Fruit fly (Drosophila melanogaster) whole organism, embryonic: ENCODE measurements around the gene CG8292.
A peak's percentile ranks its signal among the peaks of the same experiment; 100 is the strongest.

Source experiments
- C15 ChIP-seq: fragments of 200-800 bp; sonication (Bioruptor generic); IDR thresholded peaks from 3 replicates; pipeline ENCODE4 v1.3.6; 2022; ENCODE audit warnings: missing biosample characterization, missing genetic modification characterization
- CG10267 ChIP-seq: fragments of 200-800 bp; sonication (Bioruptor generic); optimal IDR thresholded peaks from 2 replicates; lab custom pipeline; 2018; ENCODE audit warnings: missing biosample characterization, mild to moderate bottlenecking, missing genetic modification characterization, moderate library complexity
- CG10959 ChIP-seq: fragments of 200-800 bp; sonication (Bioruptor generic); IDR thresholded peaks from 2 replicates; pipeline ENCODE4 v1.3.6; 2022; ENCODE audit warnings: missing biosample characterization, missing genetic modification characterization
- CG11247 ChIP-seq: fragments of 200-800 bp; sonication (Bioruptor generic); IDR thresholded peaks from 2 replicates; pipeline ENCODE4 v1.3.6; 2022; ENCODE audit warnings: missing biosample characterization, missing genetic modification characterization
- CG13424 ChIP-seq: fragments of 200-800 bp; sonication (Bioruptor generic); optimal IDR thresholded peaks from 2 replicates; lab custom pipeline; 2019; ENCODE audit warnings: missing biosample characterization, mild to moderate bottlenecking, missing genetic modification characterization, moderate library complexity
- CG14860 ChIP-seq: fragments of 200-800 bp; sonication (Bioruptor generic); IDR thresholded peaks from 3 replicates; pipeline ENCODE4 v1.3.6; 2022; ENCODE audit warnings: missing biosample characterization, missing genetic modification characterization; ENCODE audit not compliant: partially characterized antibody
- CG17186 ChIP-seq: fragments of 200-800 bp; sonication (Bioruptor generic); optimal IDR thresholded peaks from 3 replicates; lab custom pipeline; 2017; ENCODE audit warnings: missing biosample characterization, missing genetic modification reagents, missing genetic modification characterization
- CG17359 ChIP-seq: fragments of 200-800 bp; sonication (Bioruptor generic); optimal IDR thresholded peaks from 3 replicates; lab custom pipeline; 2018; ENCODE audit warnings: missing biosample characterization, mild to moderate bottlenecking, missing genetic modification characterization, moderate library complexity
- CG17802 ChIP-seq: fragments of 200-800 bp; sonication (Bioruptor generic); optimal IDR thresholded peaks from 2 replicates; lab custom pipeline; 2018; ENCODE audit warnings: missing biosample characterization, mild to moderate bottlenecking, missing genetic modification characterization, moderate library complexity
- CG1792 ChIP-seq: fragments of 200-800 bp; sonication (Bioruptor generic); optimal IDR thresholded peaks from 2 replicates; lab custom pipeline; 2016; ENCODE audit warnings: missing biosample characterization, missing genetic modification characterization
- CG2199 ChIP-seq: fragments of 200-800 bp; sonication (Bioruptor generic); IDR thresholded peaks from 3 replicates; pipeline ENCODE4 v1.3.6; 2022; ENCODE audit warnings: missing biosample characterization, missing genetic modification characterization
- CG2678 ChIP-seq: fragments of 200-800 bp; sonication (Bioruptor generic); optimal IDR thresholded peaks from 3 replicates; lab custom pipeline; 2019; ENCODE audit warnings: missing biosample characterization, mild to moderate bottlenecking, missing genetic modification characterization, moderate library complexity
- CG2889 ChIP-seq: fragments of 200-800 bp; sonication (Bioruptor generic); IDR thresholded peaks from 3 replicates; pipeline ENCODE4 v1.3.6; 2022; ENCODE audit warnings: missing biosample characterization, missing genetic modification characterization
- CG30020 ChIP-seq: fragments of 200-800 bp; optimal IDR thresholded peaks from 2 replicates; lab custom pipeline; 2019; ENCODE audit warnings: missing biosample characterization, mild to moderate bottlenecking, missing genetic modification characterization, moderate library complexity
- CG3163 ChIP-seq: fragments of 200-800 bp; sonication (Bioruptor generic); optimal IDR thresholded peaks from 3 replicates; lab custom pipeline; 2016; ENCODE audit warnings: missing biosample characterization, missing genetic modification characterization
- CG33557 ChIP-seq: fragments of 200-800 bp; sonication (Bioruptor generic); optimal IDR thresholded peaks from 2 replicates; lab custom pipeline; 2019; ENCODE audit warnings: missing biosample characterization, mild to moderate bottlenecking, missing genetic modification characterization, moderate library complexity
- CG3726 ChIP-seq: fragments of 200-800 bp; sonication (Bioruptor generic); IDR thresholded peaks from 3 replicates; pipeline ENCODE4, ENCODE4 v1.3.6; 2022; ENCODE audit warnings: missing biosample characterization, missing genetic modification characterization
- CG3838 ChIP-seq: fragments of 200-800 bp; sonication (Bioruptor generic); optimal IDR thresholded peaks from 3 replicates; lab custom pipeline; 2016; ENCODE audit warnings: missing biosample characterization, missing genetic modification characterization
- CG4707 ChIP-seq: fragments of 200-800 bp; sonication (Bioruptor generic); optimal IDR thresholded peaks from 2 replicates; lab custom pipeline; 2018; ENCODE audit warnings: missing biosample characterization, mild to moderate bottlenecking, missing genetic modification characterization, moderate library complexity
- CG4820 ChIP-seq: fragments of 200-800 bp; sonication (Bioruptor generic); optimal IDR thresholded peaks from 3 replicates; lab custom pipeline; 2016; ENCODE audit warnings: missing biosample characterization, missing genetic modification characterization
- CG7745 ChIP-seq: fragments of 200-800 bp; sonication (Bioruptor generic); optimal IDR thresholded peaks from 2 replicates; lab custom pipeline; 2018; ENCODE audit warnings: missing biosample characterization, mild to moderate bottlenecking, missing genetic modification characterization, moderate library complexity
- CG7839 ChIP-seq: fragments of 200-800 bp; sonication (Bioruptor generic); optimal IDR thresholded peaks from 3 replicates; lab custom pipeline; 2018; ENCODE audit warnings: missing biosample characterization, mild to moderate bottlenecking, missing genetic modification characterization, moderate library complexity
- CG7928 ChIP-seq: fragments of 200-800 bp; sonication (Bioruptor generic); optimal IDR thresholded peaks from 2 replicates; lab custom pipeline; 2017; ENCODE audit warnings: missing biosample characterization, mild to moderate bottlenecking, missing genetic modification characterization
- CG9215 ChIP-seq: fragments of 200-800 bp; sonication (Bioruptor generic); IDR thresholded peaks from 2 replicates; pipeline ENCODE4 v1.3.6; 2022; ENCODE audit warnings: missing biosample characterization, missing genetic modification characterization
- Gsc ChIP-seq: fragments of 200-800 bp; sonication (Bioruptor generic); IDR thresholded peaks from 2 replicates; pipeline ENCODE4 v1.3.6; 2022; ENCODE audit warnings: missing biosample characterization, missing genetic modification characterization
- HLHmδ ChIP-seq: fragments of 200-800 bp; sonication (Bioruptor generic); optimal IDR thresholded peaks from 2 replicates; lab custom pipeline; 2018; ENCODE audit warnings: missing biosample characterization, mild to moderate bottlenecking, missing genetic modification characterization, moderate library complexity
- Hand ChIP-seq: fragments of 200-800 bp; sonication (Bioruptor generic); optimal IDR thresholded peaks from 2 replicates; lab custom pipeline; 2017; ENCODE audit warnings: mild to moderate bottlenecking, missing biosample characterization, missing genetic modification reagents, missing genetic modification characterization
- Hr51 ChIP-seq, 2 experiments: fragments of 200-800 bp; sonication (Bioruptor generic); optimal IDR thresholded peaks; 2 replicates in 1 of 2; 3 replicates in 1 of 2; lab custom pipeline; 2016 to 2018; ENCODE audit warnings: missing biosample characterization in 2 of 2, missing genetic modification characterization in 2 of 2, mild to moderate bottlenecking in 1 of 2, moderate library complexity in 1 of 2
- Med ChIP-seq: fragments of 200-800 bp; sonication (Bioruptor generic); peaks from one replicate; lab custom pipeline; 2016; ENCODE audit warnings: missing biosample characterization, missing genetic modification characterization, mild to moderate bottlenecking, inconsistent platforms, moderate library complexity
- Nf-YB ChIP-seq: fragments of 200-800 bp; sonication (Bioruptor generic); optimal IDR thresholded peaks from 3 replicates; lab custom pipeline; 2019; ENCODE audit warnings: missing biosample characterization, mild to moderate bottlenecking, missing genetic modification characterization, moderate library complexity
- Opbp ChIP-seq: fragments of 200-800 bp; sonication (Bioruptor generic); IDR thresholded peaks from 3 replicates; pipeline ENCODE4 v1.3.6; 2022; ENCODE audit warnings: missing biosample characterization, missing genetic modification characterization; ENCODE audit not compliant: partially characterized antibody
- Pdp1 ChIP-seq, 2 experiments: fragments of 200-800 bp; sonication (Bioruptor generic); optimal IDR thresholded peaks; 3 replicates each; lab custom pipeline; 2016; ENCODE audit warnings: missing biosample characterization in 2 of 2, missing genetic modification characterization in 2 of 2, mild to moderate bottlenecking in 1 of 2, moderate library complexity in 1 of 2
- Tbp ChIP-seq: fragments of >200 bp; optimal IDR thresholded peaks from 2 replicates; lab custom pipeline; 2018; ENCODE audit warnings: missing biosample characterization, missing genetic modification characterization
- ara ChIP-seq: fragments of 200-800 bp; sonication (Bioruptor generic); IDR thresholded peaks from 2 replicates; pipeline ENCODE4 v1.3.6; 2022; ENCODE audit warnings: missing biosample characterization, missing genetic modification characterization
- btn ChIP-seq: fragments of 200-800 bp; sonication (Bioruptor generic); optimal IDR thresholded peaks from 2 replicates; lab custom pipeline; 2016; ENCODE audit warnings: missing biosample characterization, missing genetic modification characterization
- danr ChIP-seq: fragments of 200-800 bp; sonication (Bioruptor generic); IDR thresholded peaks from 2 replicates; pipeline ENCODE4 v1.3.6; 2022; ENCODE audit warnings: missing biosample characterization, missing genetic modification characterization
- dm ChIP-seq: fragments of 200-800 bp; sonication (Bioruptor generic); optimal IDR thresholded peaks from 3 replicates; lab custom pipeline; 2016; ENCODE audit warnings: missing biosample characterization, missing genetic modification characterization
- en ChIP-seq: fragments of 200-800 bp; sonication (Bioruptor generic); optimal IDR thresholded peaks from 2 replicates; lab custom pipeline; 2016; ENCODE audit warnings: missing biosample characterization, missing genetic modification characterization
- jumu ChIP-seq: fragments of 200-800 bp; sonication (Bioruptor generic); optimal IDR thresholded peaks from 3 replicates; lab custom pipeline; 2016; ENCODE audit warnings: missing biosample characterization, missing genetic modification characterization
- kni ChIP-seq: fragments of 200-800 bp; sonication (Bioruptor generic); optimal IDR thresholded peaks from 3 replicates; lab custom pipeline; 2017; ENCODE audit warnings: mild to moderate bottlenecking, missing biosample characterization, missing genetic modification reagents, missing genetic modification characterization
- mirr ChIP-seq: fragments of 200-800 bp; sonication (Bioruptor generic); optimal IDR thresholded peaks from 3 replicates; lab custom pipeline; 2018; ENCODE audit warnings: missing biosample characterization, mild to moderate bottlenecking, missing genetic modification characterization
- mld ChIP-seq: fragments of 200-800 bp; sonication (Bioruptor generic); IDR thresholded peaks from 3 replicates; pipeline ENCODE4 v1.3.6; 2022; ENCODE audit warnings: missing biosample characterization, missing genetic modification characterization; ENCODE audit not compliant: partially characterized antibody
- onecut ChIP-seq: fragments of 200-800 bp; sonication (Bioruptor generic); IDR thresholded peaks from 2 replicates; pipeline ENCODE4 v1.3.6; 2022; ENCODE audit warnings: missing biosample characterization, missing genetic modification characterization
- psq ChIP-seq: fragments of 200-800 bp; sonication (Bioruptor generic); optimal IDR thresholded peaks from 2 replicates; lab custom pipeline; 2017; ENCODE audit warnings: missing biosample characterization, missing genetic modification characterization
- run ChIP-seq: fragments of 200-800 bp; sonication (Bioruptor generic); optimal IDR thresholded peaks from 3 replicates; lab custom pipeline; 2018; ENCODE audit warnings: missing biosample characterization, mild to moderate bottlenecking, missing genetic modification characterization
- sob ChIP-seq: fragments of 200-800 bp; sonication (Bioruptor generic); IDR thresholded peaks from 2 replicates; pipeline ENCODE4 v1.3.6; 2022; ENCODE audit warnings: missing biosample characterization, missing genetic modification characterization
- stwl ChIP-seq: fragments of 200-800 bp; sonication (Bioruptor generic); optimal IDR thresholded peaks from 3 replicates; lab custom pipeline; 2018; ENCODE audit warnings: missing biosample characterization, mild to moderate bottlenecking, missing genetic modification characterization, moderate library complexity
- tin ChIP-seq: fragments of 200-800 bp; sonication (Bioruptor generic); optimal IDR thresholded peaks from 3 replicates; lab custom pipeline; 2016; ENCODE audit warnings: missing biosample characterization, missing genetic modification characterization
- toy ChIP-seq: fragments of 200-800 bp; sonication (Bioruptor generic); IDR thresholded peaks from 2 replicates; pipeline ENCODE4 v1.3.6; 2022; ENCODE audit warnings: missing biosample characterization, missing genetic modification characterization
- tup ChIP-seq: fragments of 200-800 bp; sonication (Bioruptor generic); optimal IDR thresholded peaks from 2 replicates; lab custom pipeline; 2016; ENCODE audit warnings: missing biosample characterization, mild to moderate bottlenecking, missing genetic modification characterization, moderate library complexity
- usp ChIP-seq: fragments of >200 bp; optimal IDR thresholded peaks from 2 replicates; lab custom pipeline; 2017; ENCODE audit warnings: missing biosample characterization, missing genetic modification characterization

The CG8292 gene

DNA sequence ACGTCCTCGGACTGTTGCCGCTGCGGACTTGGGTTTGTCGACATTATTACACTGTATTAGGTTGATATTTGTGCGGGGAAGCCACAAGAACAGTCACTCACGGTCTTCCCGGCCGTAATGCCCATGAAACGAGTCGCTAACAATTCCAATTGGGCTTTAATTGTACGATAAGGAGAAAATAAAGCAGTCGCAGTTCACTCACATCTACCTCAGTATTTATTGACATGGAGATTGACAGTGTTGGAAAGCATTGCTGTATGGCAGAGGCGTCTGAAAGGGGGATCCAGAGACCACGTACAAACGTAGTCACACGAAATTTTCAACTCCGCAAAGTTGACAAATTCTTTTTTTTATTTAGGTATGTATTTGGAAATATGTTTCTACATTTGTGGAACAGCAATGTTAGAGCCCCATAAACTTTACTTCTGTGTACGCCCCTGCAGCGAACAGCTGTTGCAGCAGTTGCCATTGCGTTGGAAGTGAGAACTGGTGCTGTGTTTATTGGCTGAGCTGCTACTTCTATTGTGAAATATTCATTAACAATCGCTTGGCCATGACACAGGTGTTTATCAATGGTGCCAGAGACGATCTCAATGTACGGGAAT lies 5.0 kb downstream of the CG8292 start, which contains the start of the genes CG8372 and CG8360 (continued):
- TF ChIP-seq CG4820 (GFP tag; lab: Kevin White, UChicago), result peak; percentile 99
- TF ChIP-seq dm (GFP tag; lab: Kevin White, UChicago), result peak; percentile 98
- peak; percentile 99 for TF ChIP-seq CG17359 (tag; lab: Kevin White, UChicago)
- TF ChIP-seq CG17802 (tag; lab: Kevin White, UChicago), result peak; percentile 92
- peak; percentile 99 for TF ChIP-seq CG7839 (tag; lab: Kevin White, UChicago)
- peak; percentile 98 to 99 for TF ChIP-seq Pdp1 (GFP tag; optimal IDR thresholded peaks at IDR 0.05; lab: Kevin White, UChicago)
- peak; percentile 18 for TF ChIP-seq CG7745 (tag; lab: Kevin White, UChicago)
- peak; percentile 97 for TF ChIP-seq Gsc
- peak; percentile 99 for TF ChIP-seq CG2199 (GFP tag; lab: Robert Waterston, UW)
- peak; percentile 100 for TF ChIP-seq Med
- peak; percentile 95 for TF ChIP-seq psq
- peak; percentile 99 for TF ChIP-seq tup
- peak; percentile 99 for TF ChIP-seq tin (GFP tag; lab: Kevin White, UChicago)
- peak; percentile 90 for TF ChIP-seq kni (GFP tag; lab: Kevin White, UChicago)
- TF ChIP-seq Opbp, result no peak; the same call in 2 of the 3 replicates
- TF ChIP-seq mld (GFP tag; lab: Robert Waterston, UW), result no peak
- peak; percentile 99 for TF ChIP-seq sob (GFP tag; lab: Robert Waterston, UW)
- peak; percentile 95 for TF ChIP-seq CG33557
- peak; percentile 96 for TF ChIP-seq toy (GFP tag; lab: Robert Waterston, UW)
- peak; percentile 92 for TF ChIP-seq stwl (tag; lab: Kevin White, UChicago)
- peak; percentile 99 for TF ChIP-seq jumu (GFP tag; lab: Kevin White, UChicago)
- peak; percentile 98 for TF ChIP-seq btn (GFP tag; lab: Kevin White, UChicago)
- peak; percentile 100 for TF ChIP-seq CG10267 (tag; lab: Kevin White, UChicago)
- TF ChIP-seq CG9215 (GFP tag; lab: Robert Waterston, UW), result peak; percentile 97
- no peak for TF ChIP-seq usp (GFP tag; lab: Kevin White, UChicago)
- no peak for TF ChIP-seq Tbp
- peak; percentile 99 for TF ChIP-seq mirr (GFP tag; lab: Kevin White, UChicago)
- peak; percentile 94 for TF ChIP-seq CG3163 (GFP tag; lab: Kevin White, UChicago)
- peak; percentile 98 for TF ChIP-seq CG1792 (GFP tag; lab: Kevin White, UChicago)
- peak; percentile 97 for TF ChIP-seq en (GFP tag; lab: Kevin White, UChicago)
- TF ChIP-seq C15 (GFP tag; lab: Robert Waterston, UW), result peak; percentile 97
- TF ChIP-seq Nf-YB (GFP tag; lab: Kevin White, UChicago), result peak; percentile 88
- peak; percentile 99 for TF ChIP-seq Hr51 (GFP tag; optimal IDR thresholded peaks at IDR 0.05; lab: Kevin White, UChicago)
- peak; percentile 99 for TF ChIP-seq CG2889 (GFP tag; lab: Robert Waterston, UW)
- TF ChIP-seq HLHmδ (GFP tag; lab: Kevin White, UChicago), result no peak
- TF ChIP-seq CG3838 (GFP tag; lab: Kevin White, UChicago), result peak; percentile 97
- peak; percentile 87 for TF ChIP-seq CG30020

DNA sequence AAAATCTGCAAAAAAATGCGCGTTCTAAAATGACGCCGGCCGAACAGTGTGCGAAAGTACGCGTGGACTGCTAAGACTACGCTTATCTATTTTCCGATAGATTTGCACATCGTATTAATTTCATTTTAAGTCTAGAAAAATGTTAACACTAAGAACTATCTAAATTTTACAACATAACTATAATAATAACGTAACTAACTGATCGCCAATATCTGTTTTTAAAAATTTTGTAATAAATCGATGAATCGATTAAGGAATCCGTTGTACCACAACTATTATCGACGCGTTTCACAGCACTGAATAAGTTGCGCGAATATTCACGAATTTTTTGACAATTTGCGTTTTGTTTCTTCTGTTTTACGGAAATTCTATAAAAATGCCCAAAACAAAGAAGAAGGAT lies 6.7 kb downstream of the CG8292 start, which contains the start of gene Ssb-c31a:
Gene Ssb-c31a (plus strand): TSS at position 278 of the 400 bp plus-strand sequence.
- TF ChIP-seq CG14860 (GFP tag; lab: Robert Waterston, UW) (peak; percentile 47; the same call in 1 of the 3 replicates), CG17186 (peak; percentile 13), onecut (peak; percentile 88), Hand (GFP tag; lab: Kevin White, UChicago) (no peak), CG3726 (GFP tag; lab: Robert Waterston, UW) (no peak), CG13424 (tag; lab: Kevin White, UChicago) (peak; percentile 52), CG10959 (GFP tag; lab: Robert Waterston, UW) (no peak), CG7928 (GFP tag; lab: Kevin White, UChicago) (no peak), run (tag; lab: Kevin White, UChicago) (no peak), CG4707 (no peak), CG11247 (no peak), CG2678 (tag; lab: Kevin White, UChicago) (peak; percentile 53), ara (GFP tag; lab: Robert Waterston, UW) (no peak), danr (GFP tag; lab: Robert Waterston, UW) (no peak)
